Fruit fly (Drosophila melanogaster) S2 (cell line): ENCODE results near the gene Cipc.

ENCODE experiments used
- CG8478 ChIP-seq: fragments of >200 bp; optimal IDR thresholded peaks from 2 replicates; lab custom pipeline; 2018
- CTCF ChIP-seq, 2 experiments: fragments of >200 bp; optimal IDR thresholded peaks; 2 replicates each; lab custom pipeline; 2018

DNA sequence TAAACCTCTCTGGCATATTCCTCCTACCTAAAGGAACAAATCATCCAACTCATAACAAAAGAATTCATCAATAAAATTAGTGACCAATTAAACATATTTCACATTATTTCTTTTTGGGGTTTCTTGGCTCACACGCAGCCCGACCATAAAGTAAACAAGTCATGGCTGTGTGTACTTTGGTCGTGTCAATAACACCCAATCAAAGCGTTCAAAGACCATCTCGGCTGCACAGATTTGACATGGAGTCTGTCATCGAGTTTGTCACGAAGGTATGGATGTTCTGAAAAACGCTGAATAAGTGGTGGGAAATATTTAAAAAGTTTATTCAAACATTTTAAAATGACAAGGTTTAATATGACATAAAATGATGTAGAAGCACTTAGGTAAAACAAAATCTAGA lies 23.9 kb downstream of the Cipc start:
- TF ChIP-seq CG8478 (no peak), CTCF (optimal IDR thresholded peaks at IDR 0.05; lab: Kevin White, UChicago) (no peak)
